Worm (Caenorhabditis elegans) whole organism, L1 larva: ENCODE results near the gene oac-59.

Experiments
- C16A3.4 ChIP-seq: fragments of 150-350 bp; optimal IDR thresholded peaks from 2 replicates; lab custom pipeline; 2014; ENCODE audit warnings: missing biosample characterization, missing genetic modification characterization
- F16B12.6 ChIP-seq: fragments of 150-350 bp; optimal IDR thresholded peaks from 2 replicates; lab custom pipeline; 2014; ENCODE audit warnings: missing biosample characterization, missing genetic modification characterization
- aha-1 ChIP-seq: fragments of 150-350 bp; optimal IDR thresholded peaks from 2 replicates; lab custom pipeline; 2014; ENCODE audit warnings: missing biosample characterization, missing genetic modification characterization
- aly-2 ChIP-seq: fragments of 150-350 bp; optimal IDR thresholded peaks from 2 replicates; lab custom pipeline; 2014; ENCODE audit warnings: missing biosample characterization, missing genetic modification characterization
- blmp-1 ChIP-seq: fragments of 150-350 bp; optimal IDR thresholded peaks from 2 replicates; lab custom pipeline; 2014; ENCODE audit warnings: missing biosample characterization, missing genetic modification characterization
- ceh-88 ChIP-seq: fragments of 200-800 bp; sonication (Bioruptor generic); IDR thresholded peaks from 2 replicates; pipeline ENCODE4 v1.3.6; 2022; ENCODE audit warnings: missing genetic modification characterization, missing compliant biosample characterization
- ceh-90 ChIP-seq: sonication (generic microtip); optimal IDR thresholded peaks from 2 replicates; lab custom pipeline; 2016; ENCODE audit warnings: missing genetic modification characterization, missing compliant biosample characterization
- ces-1 ChIP-seq: fragments of 150-350 bp; optimal IDR thresholded peaks from 2 replicates; lab custom pipeline; 2014; ENCODE audit warnings: missing biosample characterization, missing genetic modification reagents, missing genetic modification characterization
- dpl-1 ChIP-seq, 3 experiments: fragments of 150-350 bp in 2 of 3; sonication (generic microtip) in 1 of 3; optimal IDR thresholded peaks; 2 replicates each; lab custom pipeline; 2014 to 2017; ENCODE audit warnings: missing biosample characterization in 3 of 3, missing genetic modification characterization in 3 of 3, missing genetic modification reagents in 3 of 3
- efl-1 ChIP-seq, 4 experiments: fragments of 150-350 bp; optimal IDR thresholded peaks in 3 of 4; peaks in 1 of 4; 1 replicate in 1 of 4; 2 replicates in 3 of 4; lab custom pipeline; 2014; ENCODE audit warnings: missing biosample characterization in 2 of 4, missing genetic modification characterization in 2 of 4, missing genetic modification reagents in 2 of 4
- elt-2 ChIP-seq: sonication (generic microtip); optimal IDR thresholded peaks from 2 replicates; lab custom pipeline; 2016; ENCODE audit warnings: missing genetic modification characterization, mild to moderate bottlenecking, inconsistent platforms, missing compliant biosample characterization, missing genetic modification reagents
- ets-5 ChIP-seq: fragments of 200-800 bp; sonication (Bioruptor generic); IDR thresholded peaks from 2 replicates; pipeline ENCODE4 v1.3.6; 2022; ENCODE audit warnings: missing genetic modification characterization, missing compliant biosample characterization
- hlh-17 ChIP-seq: fragments of 200-800 bp; sonication (Bioruptor generic); optimal IDR thresholded peaks from 2 replicates; lab custom pipeline; 2018; ENCODE audit warnings: missing genetic modification characterization, mild to moderate bottlenecking, missing compliant biosample characterization, moderate library complexity, borderline replicate concordance
- jun-1 ChIP-seq: fragments of 150-350 bp; optimal IDR thresholded peaks from 2 replicates; lab custom pipeline; 2014; ENCODE audit warnings: missing biosample characterization, missing genetic modification reagents, missing genetic modification characterization
- lin-15B ChIP-seq: fragments of 150-350 bp; sonication (generic microtip); optimal IDR thresholded peaks from 3 replicates; lab custom pipeline; 2014; ENCODE audit warnings: missing biosample characterization, missing genetic modification characterization
- lin-35 ChIP-seq, 2 experiments: fragments of 150-350 bp; optimal IDR thresholded peaks; 2 replicates each; lab custom pipeline; 2014; ENCODE audit warnings: missing biosample characterization in 2 of 2, missing genetic modification characterization in 2 of 2, missing genetic modification reagents in 2 of 2
- lin-39 ChIP-seq: fragments of 150-350 bp; optimal IDR thresholded peaks from 2 replicates; lab custom pipeline; 2014; ENCODE audit warnings: missing biosample characterization, missing genetic modification reagents, missing genetic modification characterization
- lir-3 ChIP-seq: sonication (generic microtip); optimal IDR thresholded peaks from 2 replicates; lab custom pipeline; 2016; ENCODE audit warnings: mild to moderate bottlenecking, missing genetic modification characterization, moderate library complexity, missing compliant biosample characterization; ENCODE audit not compliant: poor library complexity
- lsy-2 ChIP-seq, 2 experiments: fragments of 150-350 bp; optimal IDR thresholded peaks; 2 replicates each; lab custom pipeline; 2014; ENCODE audit warnings: missing biosample characterization in 2 of 2, missing genetic modification characterization in 2 of 2
- mef-2 ChIP-seq: fragments of 150-350 bp; optimal IDR thresholded peaks from 2 replicates; lab custom pipeline; 2014; ENCODE audit warnings: missing biosample characterization, missing genetic modification characterization
- nhr-12 ChIP-seq: sonication (generic microtip); optimal IDR thresholded peaks from 2 replicates; lab custom pipeline; 2017; ENCODE audit warnings: missing biosample characterization, missing genetic modification characterization
- nhr-19 ChIP-seq: fragments of 200-800 bp; sonication (Bioruptor generic); conservative IDR thresholded peaks from 2 replicates; pipeline ENCODE4 v1.3.6; 2022; ENCODE audit warnings: missing genetic modification characterization, missing compliant biosample characterization
- nhr-20 ChIP-seq: sonication (generic microtip); optimal IDR thresholded peaks from 2 replicates; lab custom pipeline; 2016; ENCODE audit warnings: mild to moderate bottlenecking, missing genetic modification characterization, missing compliant biosample characterization
- nhr-47 ChIP-seq: sonication (generic microtip); optimal IDR thresholded peaks from 2 replicates; lab custom pipeline; 2016; ENCODE audit warnings: mild to moderate bottlenecking, missing genetic modification characterization, moderate library complexity, missing compliant biosample characterization
- nhr-71 ChIP-seq: sonication (generic microtip); optimal IDR thresholded peaks from 2 replicates; lab custom pipeline; 2016; ENCODE audit warnings: mild to moderate bottlenecking, missing genetic modification characterization, moderate library complexity, missing compliant biosample characterization
- nhr-84 ChIP-seq: sonication (generic microtip); optimal IDR thresholded peaks from 2 replicates; lab custom pipeline; 2017; ENCODE audit warnings: missing biosample characterization, missing genetic modification characterization
- nhr-85 ChIP-seq: sonication (generic microtip); peaks from one replicate; lab custom pipeline; 2016; ENCODE audit warnings: missing genetic modification characterization, inconsistent platforms, missing compliant biosample characterization
- nhr-90 ChIP-seq: sonication (generic microtip); optimal IDR thresholded peaks from 2 replicates; lab custom pipeline; 2016; ENCODE audit warnings: mild to moderate bottlenecking, missing genetic modification characterization, missing compliant biosample characterization; ENCODE audit not compliant: poor library complexity
- pag-3 ChIP-seq: sonication (generic microtip); optimal IDR thresholded peaks from 2 replicates; lab custom pipeline; 2017; ENCODE audit warnings: missing genetic modification characterization, mild to moderate bottlenecking, missing compliant biosample characterization, antibody characterized with exemption, borderline replicate concordance; ENCODE audit not compliant: insufficient read depth
- rnt-1 ChIP-seq: sonication (generic microtip); optimal IDR thresholded peaks from 2 replicates; lab custom pipeline; 2016; ENCODE audit warnings: mild to moderate bottlenecking, missing genetic modification characterization, moderate library complexity, missing compliant biosample characterization
- snu-23 ChIP-seq: sonication (generic microtip); optimal IDR thresholded peaks from 2 replicates; lab custom pipeline; 2016; ENCODE audit warnings: missing genetic modification characterization, missing compliant biosample characterization
- tbx-2 ChIP-seq: sonication (generic microtip); optimal IDR thresholded peaks from 2 replicates; lab custom pipeline; 2016; ENCODE audit warnings: missing genetic modification characterization, missing compliant biosample characterization
- unc-130 ChIP-seq: fragments of 150-350 bp; optimal IDR thresholded peaks from 2 replicates; lab custom pipeline; 2017; ENCODE audit warnings: missing biosample characterization, missing genetic modification characterization, inconsistent platforms
- unc-30 ChIP-seq: sonication (generic microtip); optimal IDR thresholded peaks from 2 replicates; lab custom pipeline; 2017; ENCODE audit warnings: missing biosample characterization, missing genetic modification characterization
- unc-86 ChIP-seq: sonication (generic microtip); optimal IDR thresholded peaks from 2 replicates; lab custom pipeline; 2016; ENCODE audit warnings: missing genetic modification characterization, missing compliant biosample characterization
- xbp-1 ChIP-seq: sonication (generic microtip); optimal IDR thresholded peaks from 2 replicates; lab custom pipeline; 2016; ENCODE audit warnings: missing genetic modification characterization, missing compliant biosample characterization

Gene oac-59

ce11 chrIV:12278507-12278906, 22.6 kb downstream of the oac-59 start, which contains the start of the genes tag-335 and vkmt-1:
TSS of gene tag-335 (minus strand) at chrIV:12278594.
TSS of gene vkmt-1 (plus strand) at chrIV:12278725.
- TF ChIP-seq nhr-47 (tag; lab: Kevin White, UChicago) (peak; percentile 16), lsy-2 (tag; optimal IDR thresholded peaks at IDR 0.05; lab: Kevin White, UChicago) (peak in 1 of 2 experiments; percentile 50), hlh-17 (GFP tag; lab: Kevin White, UChicago) (no peak), snu-23 (GFP tag; lab: Kevin White, UChicago) (peak; percentile 34), C16A3.4 (tag; lab: Kevin White, UChicago) (no peak), nhr-12 (tag; lab: Kevin White, UChicago) (no peak), lin-15B (tag; lab: Kevin White, UChicago) (no peak), lin-39 (tag; lab: Kevin White, UChicago) (no peak), nhr-71 (tag; lab: Kevin White, UChicago) (peak; percentile 28), unc-30 (no peak), xbp-1 (tag; lab: Kevin White, UChicago) (peak; percentile 29), efl-1 (optimal IDR thresholded peaks at IDR 0.05; lab: Kevin White, UChicago) (peak; percentile 11 to 25), efl-1 (GFP tag; optimal IDR thresholded peaks at IDR 0.05 in 1 of 2; lab: Kevin White, UChicago) (peak; percentile 11 to 17), lir-3 (tag; lab: Kevin White, UChicago) (peak; percentile 7), dpl-1 (GFP tag; optimal IDR thresholded peaks at IDR 0.05; lab: Kevin White, UChicago) (peak in 2 of 3 experiments; percentile 1 to 36), nhr-85 (tag; lab: Kevin White, UChicago) (no peak), nhr-20 (tag; lab: Kevin White, UChicago) (peak; percentile 16), aly-2 (tag; lab: Kevin White, UChicago) (no peak), lin-35 (GFP tag; optimal IDR thresholded peaks at IDR 0.05; lab: Kevin White, UChicago) (peak; percentile 4 to 37), pag-3 (tag; lab: Kevin White, UChicago) (no peak), ceh-90 (tag; lab: Kevin White, UChicago) (peak; percentile 52), blmp-1 (peak; percentile 19), tbx-2 (peak; percentile 16), F16B12.6 (tag; lab: Kevin White, UChicago) (peak; percentile 32), rnt-1 (tag; lab: Kevin White, UChicago) (peak; percentile 70)

ce11 chrIV:12275892-12276291, 25.2 kb downstream of the oac-59 start, which contains the start of gene vps-8:
TSS of gene vps-8 (minus strand) at chrIV:12275992.
- no peak for TF ChIP-seq jun-1 (tag; lab: Kevin White, UChicago)
- TF ChIP-seq ets-5: no peak
- no peak for TF ChIP-seq snu-23 (GFP tag; lab: Kevin White, UChicago)
- TF ChIP-seq nhr-85 (tag; lab: Kevin White, UChicago): no peak
- no peak for TF ChIP-seq unc-86 (tag; lab: Kevin White, UChicago)
- TF ChIP-seq ces-1 (GFP tag; lab: Kevin White, UChicago): no peak
- TF ChIP-seq F16B12.6 (tag; lab: Kevin White, UChicago): no peak
- no peak for TF ChIP-seq pag-3 (tag; lab: Kevin White, UChicago)
- TF ChIP-seq unc-130 (tag; lab: Kevin White, UChicago): no peak
- no peak for TF ChIP-seq nhr-84 (tag; lab: Kevin White, UChicago)
- no peak for TF ChIP-seq hlh-17 (GFP tag; lab: Kevin White, UChicago)
- TF ChIP-seq ceh-88 (GFP tag; lab: Robert Waterston, UW): no peak
- no peak for TF ChIP-seq nhr-19 (GFP tag; lab: Robert Waterston, UW)
- TF ChIP-seq mef-2: no peak
- no peak for TF ChIP-seq nhr-90 (tag; lab: Kevin White, UChicago)

DNA sequence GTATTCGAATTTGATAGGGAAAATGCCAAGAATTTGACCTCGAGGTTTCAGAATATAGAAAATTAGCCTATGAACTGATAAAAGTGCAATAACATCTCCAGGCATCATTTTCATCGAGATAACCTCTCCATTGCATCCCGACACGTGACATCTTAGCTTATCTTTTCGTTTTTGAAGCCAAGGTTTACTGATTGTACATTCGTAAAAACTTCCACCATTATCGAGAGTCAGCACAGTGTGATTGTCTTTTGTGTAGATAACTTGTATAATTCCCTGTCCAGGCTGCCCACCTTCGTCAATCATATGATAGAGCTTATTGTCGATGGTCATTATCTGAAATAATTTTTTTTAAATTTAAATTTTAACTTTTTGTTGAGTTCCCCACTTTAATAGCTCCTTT, 26.7 kb downstream of the oac-59 start:
- TF ChIP-seq elt-2 (tag; lab: Kevin White, UChicago) (peak; percentile 98), efl-1 (optimal IDR thresholded peaks at IDR 0.05; lab: Kevin White, UChicago) (no peak), efl-1 (GFP tag; optimal IDR thresholded peaks at IDR 0.05 in 1 of 2; lab: Kevin White, UChicago) (peak in 1 of 2 experiments; percentile 82), aha-1 (tag; lab: Kevin White, UChicago) (no peak), snu-23 (GFP tag; lab: Kevin White, UChicago) (no peak)
